Worm (Caenorhabditis elegans) whole organism, late embryonic: ENCODE measurements around the gene fbxc-36.
"Not testable (repeated sequence)": the region's sequence is repeated elsewhere in the genome, so short reads cannot be mapped to it uniquely, and the experiment has no call there.

Experiments used
- C38D4.7 ChIP-seq: fragments of 200-800 bp; sonication (Bioruptor generic); optimal IDR thresholded peaks from 2 replicates; lab custom pipeline; 2018; ENCODE audit warnings: mild to moderate bottlenecking, missing genetic modification characterization, moderate library complexity, missing compliant biosample characterization
- K02D7.2 ChIP-seq: sonication (generic microtip); optimal IDR thresholded peaks from 2 replicates; lab custom pipeline; 2017; ENCODE audit warnings: mild to moderate bottlenecking, missing genetic modification characterization, missing compliant biosample characterization
- T23F11.4 ChIP-seq: fragments of 200-800 bp; sonication (Bioruptor generic); optimal IDR thresholded peaks from 2 replicates; lab custom pipeline; 2018; ENCODE audit warnings: mild to moderate bottlenecking, missing genetic modification characterization, missing compliant biosample characterization
- Y22D7AL.16 ChIP-seq: sonication (generic microtip); optimal IDR thresholded peaks from 2 replicates; lab custom pipeline; 2016; ENCODE audit warnings: missing genetic modification characterization, missing compliant biosample characterization
- ahr-1 ChIP-seq: sonication (generic microtip); optimal IDR thresholded peaks from 2 replicates; lab custom pipeline; 2016; ENCODE audit warnings: missing genetic modification characterization, missing compliant biosample characterization
- ama-1 ChIP-seq: fragments of 150-350 bp; optimal IDR thresholded peaks from 2 replicates; lab custom pipeline; 2014
- ceh-19 ChIP-seq: fragments of 200-800 bp; sonication (Bioruptor generic); optimal IDR thresholded peaks from 2 replicates; lab custom pipeline; 2018; ENCODE audit warnings: mild to moderate bottlenecking, missing genetic modification characterization, missing compliant biosample characterization
- ceh-2 ChIP-seq: sonication (generic microtip); optimal IDR thresholded peaks from 2 replicates; lab custom pipeline; 2016; ENCODE audit warnings: missing genotype, missing genetic modification characterization, missing compliant biosample characterization
- ceh-6 ChIP-seq: fragments of 200-800 bp; sonication (Bioruptor generic); optimal IDR thresholded peaks from 2 replicates; lab custom pipeline; 2018; ENCODE audit warnings: mild to moderate bottlenecking, missing genetic modification characterization, missing compliant biosample characterization
- dmd-4 ChIP-seq: sonication (generic microtip); optimal IDR thresholded peaks from 2 replicates; lab custom pipeline; 2016; ENCODE audit warnings: borderline replicate concordance, missing genetic modification characterization, missing compliant biosample characterization
- dve-1 ChIP-seq: sonication (generic microtip); optimal IDR thresholded peaks from 2 replicates; lab custom pipeline; 2017; ENCODE audit warnings: antibody characterized with exemption, mild to moderate bottlenecking, missing genetic modification characterization, missing compliant biosample characterization
- elt-2 ChIP-seq: sonication (generic microtip); optimal IDR thresholded peaks from 2 replicates; lab custom pipeline; 2016; ENCODE audit warnings: missing genetic modification reagents, missing genetic modification characterization, missing compliant biosample characterization
- ets-4 ChIP-seq: sonication (generic microtip); optimal IDR thresholded peaks from 2 replicates; lab custom pipeline; 2016; ENCODE audit warnings: missing genetic modification characterization, missing compliant biosample characterization
- eyg-1 ChIP-seq: sonication (generic microtip); optimal IDR thresholded peaks from 2 replicates; lab custom pipeline; 2016; ENCODE audit warnings: missing genotype, missing genetic modification characterization, missing compliant biosample characterization
- fax-1 ChIP-seq: sonication (generic microtip); optimal IDR thresholded peaks from 2 replicates; lab custom pipeline; 2016; ENCODE audit warnings: missing genotype, missing genetic modification characterization, missing compliant biosample characterization
- fkh-10 ChIP-seq: fragments of 150-350 bp; optimal IDR thresholded peaks from 2 replicates; lab custom pipeline; 2014; ENCODE audit warnings: missing biosample characterization, missing genetic modification reagents, missing genetic modification characterization
- fkh-6 ChIP-seq: sonication (generic microtip); optimal IDR thresholded peaks from 2 replicates; lab custom pipeline; 2016; ENCODE audit warnings: missing genetic modification characterization, missing compliant biosample characterization
- hlh-13 ChIP-seq: fragments of 200-800 bp; sonication (Bioruptor generic); optimal IDR thresholded peaks from 2 replicates; lab custom pipeline; 2018; ENCODE audit warnings: mild to moderate bottlenecking, missing genetic modification characterization, missing compliant biosample characterization
- hlh-30 ChIP-seq: sonication (generic microtip); optimal IDR thresholded peaks from 2 replicates; lab custom pipeline; 2017; ENCODE audit warnings: antibody characterized with exemption, missing genetic modification characterization, missing compliant biosample characterization; ENCODE audit not compliant: insufficient read depth
- hlh-8 ChIP-seq: sonication (generic microtip); optimal IDR thresholded peaks from 2 replicates; lab custom pipeline; 2016; ENCODE audit warnings: missing genotype, missing genetic modification characterization, missing compliant biosample characterization
- lin-11 ChIP-seq: fragments of 200-800 bp; sonication (Bioruptor generic); optimal IDR thresholded peaks from 2 replicates; lab custom pipeline; 2018; ENCODE audit warnings: mild to moderate bottlenecking, missing genetic modification characterization, missing compliant biosample characterization
- mec-3 ChIP-seq: sonication (generic microtip); optimal IDR thresholded peaks from 2 replicates; lab custom pipeline; 2016; ENCODE audit warnings: borderline replicate concordance, missing genetic modification characterization, missing compliant biosample characterization
- odd-2 ChIP-seq: sonication (generic microtip); optimal IDR thresholded peaks from 2 replicates; lab custom pipeline; 2017; ENCODE audit warnings: antibody characterized with exemption, mild to moderate bottlenecking, missing genetic modification characterization, missing compliant biosample characterization
- pag-3 ChIP-seq: sonication (generic microtip); optimal IDR thresholded peaks from 2 replicates; lab custom pipeline; 2016; ENCODE audit warnings: missing compliant biosample characterization, missing genetic modification characterization, borderline replicate concordance
- pha-2 ChIP-seq: sonication (generic microtip); optimal IDR thresholded peaks from 2 replicates; lab custom pipeline; 2017; ENCODE audit warnings: mild to moderate bottlenecking, missing genetic modification characterization, missing compliant biosample characterization
- pha-4 ChIP-seq: fragments of 150-350 bp; optimal IDR thresholded peaks from 2 replicates; lab custom pipeline; 2018; ENCODE audit warnings: missing biosample characterization, missing genetic modification reagents, missing genetic modification characterization
- pqm-1 ChIP-seq: sonication (generic microtip); optimal IDR thresholded peaks from 2 replicates; lab custom pipeline; 2016; ENCODE audit warnings: missing genetic modification characterization, missing compliant biosample characterization
- rnt-1 ChIP-seq: sonication (generic microtip); optimal IDR thresholded peaks from 2 replicates; lab custom pipeline; 2016; ENCODE audit warnings: missing genetic modification characterization, missing compliant biosample characterization
- sdc-2 ChIP-seq: sonication (generic microtip); optimal IDR thresholded peaks from 2 replicates; lab custom pipeline; 2016; ENCODE audit warnings: missing genotype, missing genetic modification characterization, missing compliant biosample characterization
- sox-2 ChIP-seq: fragments of 200-800 bp; sonication (Bioruptor generic); IDR thresholded peaks from 2 replicates; pipeline ENCODE4 v1.3.6; 2022; ENCODE audit warnings: missing genetic modification reagents, missing genetic modification characterization, missing compliant biosample characterization
- ttx-3 ChIP-seq: sonication (generic microtip); optimal IDR thresholded peaks from 2 replicates; lab custom pipeline; 2016; ENCODE audit warnings: missing genetic modification reagents, missing genetic modification characterization, missing compliant biosample characterization
- unc-3 ChIP-seq, 2 experiments: fragments of 200-800 bp in 1 of 2; sonication (Bioruptor generic) in 1 of 2; sonication (generic microtip) in 1 of 2; conservative IDR thresholded peaks in 1 of 2; optimal IDR thresholded peaks in 1 of 2; 2 replicates each; pipeline versions ENCODE4 v1.3.6 to Lab custom; 2016 to 2022; ENCODE audit warnings: missing compliant biosample characterization in 2 of 2, missing genetic modification characterization in 2 of 2, missing genetic modification reagents in 1 of 2
- unc-42 ChIP-seq: sonication (generic microtip); optimal IDR thresholded peaks from 2 replicates; lab custom pipeline; 2016; ENCODE audit warnings: missing genotype, missing genetic modification characterization, missing compliant biosample characterization
- unc-55 ChIP-seq: sonication (generic microtip); optimal IDR thresholded peaks from 2 replicates; lab custom pipeline; 2017; ENCODE audit warnings: missing biosample characterization, missing genetic modification reagents, missing genetic modification characterization
- unc-86 ChIP-seq: sonication (generic microtip); optimal IDR thresholded peaks from 2 replicates; lab custom pipeline; 2016; ENCODE audit warnings: missing genetic modification characterization, missing compliant biosample characterization
- zip-5 ChIP-seq: sonication (generic microtip); optimal IDR thresholded peaks from 2 replicates; lab custom pipeline; 2016; ENCODE audit warnings: missing genetic modification characterization, missing compliant biosample characterization

fbxc-36 gene

DNA sequence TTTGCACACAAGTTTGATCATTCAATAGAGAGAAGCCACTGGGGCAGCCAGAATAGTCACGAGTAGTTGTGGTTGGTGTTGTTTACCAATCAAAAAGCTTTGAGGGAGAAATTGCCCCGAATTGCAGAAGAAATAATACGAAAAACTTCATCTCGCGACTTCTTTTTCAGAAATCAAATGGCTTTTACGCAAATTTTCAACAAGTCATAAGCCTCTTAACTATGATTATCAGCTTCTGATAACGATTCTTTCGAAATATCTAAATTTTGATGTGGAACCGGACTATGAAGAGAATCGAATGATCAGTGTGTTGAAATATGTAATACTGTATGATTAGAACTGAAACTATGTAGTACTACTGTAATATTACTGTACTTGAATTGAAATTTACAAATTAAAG, 20.5 kb upstream of the fbxc-36 start:
- no peak for TF ChIP-seq fax-1 (tag; lab: Kevin White, UChicago)
- TF ChIP-seq dve-1 (tag; lab: Kevin White, UChicago) = no peak

DNA sequence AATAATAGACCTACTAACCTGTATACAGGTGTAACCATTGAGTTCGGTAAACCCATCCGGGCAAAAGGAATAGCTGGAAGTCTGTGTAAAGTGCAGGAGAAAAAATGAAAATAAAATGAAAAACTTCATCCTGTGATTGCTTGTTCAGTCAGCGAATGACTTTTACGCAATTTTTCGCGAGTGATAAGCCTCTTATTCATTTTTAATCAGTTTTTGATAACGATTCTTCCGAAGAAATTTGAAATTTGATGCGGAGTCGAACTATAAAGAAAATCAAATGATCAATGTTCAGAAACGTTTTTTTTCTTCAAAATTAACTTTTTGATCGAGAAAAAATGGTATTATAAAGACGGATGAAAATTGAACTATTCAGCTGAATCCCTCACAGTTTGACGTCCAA, 18.0 kb upstream of the fbxc-36 start:
- TF ChIP-seq sdc-2 (tag; lab: Kevin White, UChicago) = no peak
- no peak for TF ChIP-seq dmd-4
- TF ChIP-seq T23F11.4 = no peak
- TF ChIP-seq dve-1 (tag; lab: Kevin White, UChicago) = no peak
- no peak for TF ChIP-seq lin-11 (tag; lab: Kevin White, UChicago)
- no peak for TF ChIP-seq pha-2

DNA sequence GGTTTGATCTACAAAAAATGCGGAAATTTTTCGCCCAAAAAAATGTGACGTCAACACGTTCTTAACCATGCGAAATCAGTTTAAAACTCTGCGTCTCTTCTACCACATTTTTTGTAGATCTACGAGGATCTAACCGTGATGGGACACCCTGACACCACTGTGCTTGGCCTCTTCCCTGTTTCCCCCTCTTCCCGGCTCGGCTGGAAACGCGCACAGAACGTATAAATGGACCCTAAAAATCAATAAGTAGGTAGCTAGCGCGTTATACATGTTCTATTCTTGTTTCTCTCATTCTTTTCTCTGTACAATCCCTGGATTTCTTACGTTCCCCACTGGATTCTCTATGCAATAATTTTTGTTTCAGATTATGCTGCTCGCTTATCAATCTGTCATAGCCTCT, 17.3 kb upstream of the fbxc-36 start, which contains the start of gene fbxc-28:
fbxc-28 (plus strand) TSS at position 301 of the 400 bp plus-strand sequence.
- TF ChIP-seq eyg-1 (tag; lab: Kevin White, UChicago) (no peak), ahr-1 (no peak), unc-86 (tag; lab: Kevin White, UChicago) (no peak), hlh-13 (no peak), ttx-3 (no peak), pha-2 (no peak), unc-3 (GFP tag; conservative IDR thresholded peaks at IDR 0.05; lab: Robert Waterston, UW) (no peak), unc-3 (tag; optimal IDR thresholded peaks at IDR 0.05; lab: Kevin White, UChicago) (no peak), sox-2 (GFP tag; lab: Robert Waterston, UW) (no peak), hlh-30 (tag; lab: Kevin White, UChicago) (no peak), elt-2 (tag; lab: Kevin White, UChicago) (no peak), fkh-6 (tag; lab: Kevin White, UChicago) (no peak), fkh-10 (no peak), C38D4.7 (no peak), unc-55 (GFP tag; lab: Kevin White, UChicago) (no peak), T23F11.4 (no peak), hlh-8 (tag; lab: Kevin White, UChicago) (no peak)

DNA sequence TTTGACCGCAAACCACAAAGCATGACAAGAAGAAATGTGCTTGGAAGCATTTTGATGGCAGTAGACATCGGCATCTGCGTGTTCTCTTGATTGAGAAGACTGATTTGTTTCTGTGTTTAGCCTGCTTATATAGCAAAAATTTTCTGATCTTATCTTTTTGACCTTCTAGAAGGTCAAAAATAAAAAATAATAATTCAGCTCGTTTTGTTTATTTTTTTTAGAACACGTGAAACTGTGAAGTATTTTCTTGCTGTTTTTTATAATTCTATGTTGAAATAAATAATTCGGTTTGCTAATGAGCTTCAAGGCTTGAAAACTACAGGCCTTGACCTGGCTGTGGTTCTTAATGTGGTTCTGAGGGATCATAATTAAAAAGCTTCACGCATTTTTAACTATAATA, 13.5 kb upstream of the fbxc-36 start, which contains the start of gene R07C3.13:
R07C3.13 (minus strand) TSS at position 101 of the 400 bp plus-strand sequence.
- TF ChIP-seq K02D7.2 (tag; lab: Kevin White, UChicago) (no peak), ceh-6 (no peak), ama-1 (lab: Kevin White, UChicago) (no peak), dmd-4 (no peak), unc-86 (tag; lab: Kevin White, UChicago) (no peak), Y22D7AL.16 (tag; lab: Kevin White, UChicago) (no peak)

DNA sequence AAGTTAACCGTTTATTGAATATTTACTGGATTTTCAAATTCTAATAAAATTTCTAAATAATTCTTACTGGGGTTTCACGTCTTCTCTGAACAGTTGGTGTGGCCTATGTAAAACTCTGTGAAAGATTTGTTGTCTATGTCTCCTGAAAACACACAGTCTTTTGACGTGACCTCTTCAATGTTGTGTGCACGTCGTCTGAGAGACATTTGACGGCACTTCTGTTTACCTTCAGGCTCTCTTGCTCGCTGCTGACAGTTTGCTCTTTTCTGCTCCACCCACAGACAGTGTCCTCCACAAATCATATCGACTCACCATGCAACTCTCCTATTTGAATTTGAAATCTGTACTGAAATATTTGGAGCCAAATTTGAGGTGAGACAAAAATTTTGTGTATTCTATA, 9.9 kb upstream of the fbxc-36 start, which contains the start of gene fbxc-34:
fbxc-34 (plus strand) TSS at position 301 of the 400 bp plus-strand sequence.
- TF ChIP-seq odd-2; hlh-13; unc-3 (GFP tag; conservative IDR thresholded peaks at IDR 0.05; lab: Robert Waterston, UW); unc-3 (tag; optimal IDR thresholded peaks at IDR 0.05; lab: Kevin White, UChicago): not testable (repeated sequence)

DNA sequence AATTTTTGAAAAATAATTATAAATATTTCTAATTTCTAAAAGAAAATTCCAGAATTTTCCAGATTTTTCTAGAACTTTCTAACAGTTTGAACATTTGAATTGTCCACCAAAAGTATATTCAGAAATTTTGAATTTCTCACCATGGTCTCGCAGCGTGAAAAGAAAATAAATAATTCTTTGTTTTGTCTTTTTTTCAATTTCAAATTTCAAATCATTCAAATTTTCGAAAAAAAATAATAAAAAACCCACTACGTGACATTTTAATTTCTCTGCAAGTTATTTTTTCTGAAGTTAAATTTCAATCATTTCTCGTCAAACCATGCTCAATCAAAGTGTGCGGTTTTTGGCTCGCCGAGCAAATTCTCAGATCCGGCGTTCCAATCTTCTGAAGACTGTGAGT, 8.1 kb upstream of the fbxc-36 start, which contains the start of gene acs-15:
acs-15 (plus strand) TSS at position 301 of the 400 bp plus-strand sequence.
- TF ChIP-seq ceh-19 (GFP tag; lab: Kevin White, UChicago) (no peak), pqm-1 (tag; lab: Kevin White, UChicago) (no peak), unc-42 (tag; lab: Kevin White, UChicago) (no peak), pha-4 (no peak), rnt-1 (tag; lab: Kevin White, UChicago) (no peak), pag-3 (no peak), mec-3 (tag; lab: Kevin White, UChicago) (no peak), ceh-2 (no peak), zip-5 (tag; lab: Kevin White, UChicago) (no peak), odd-2 (no peak), hlh-30 (tag; lab: Kevin White, UChicago) (no peak), ets-4 (tag; lab: Kevin White, UChicago) (no peak), sdc-2 (tag; lab: Kevin White, UChicago) (no peak)
